In genomic region chrIII:5678935-5679334, ce11 we compare ENCODE assay signal across 2 worm cellular contexts.
TF ChIP-seq lines count a peak whose summit lies in the region.

Gene ska-3, minus strand, starts transcription at chrIII:5679005.
Gene rps-12, plus strand, starts transcription at chrIII:5679298.

TF ChIP-seq in whole organism, L4 larva, 104 proteins besides CTCF, POLR2A, EP300 and RAD21 (continued from another document):
- TF ChIP-seq zfp-3 (GFP tag; conservative IDR thresholded peaks at IDR 0.05; lab: Robert Waterston, UW) = peak; percentile 96
- peak; percentile 94 for TF ChIP-seq spr-1 (tag; optimal IDR thresholded peaks at IDR 0.05; lab: Kevin White, UChicago)
- TF ChIP-seq ceh-20 (GFP tag; IDR thresholded peaks at IDR 0.05; lab: Robert Waterston, UW) = peak; percentile 98
- TF ChIP-seq madf-5 (GFP tag; IDR thresholded peaks at IDR 0.05; lab: Robert Waterston, UW) = peak in 1 of 2 experiments; percentile 42; a peak in 1 of 4 replicates
- TF ChIP-seq F44E2.7 (GFP tag; IDR thresholded peaks at IDR 0.05; lab: Robert Waterston, UW) = no peak
- peak; percentile 99 for TF ChIP-seq mep-1 (tag; optimal IDR thresholded peaks at IDR 0.05; lab: Kevin White, UChicago)
- TF ChIP-seq hif-1 (tag; optimal IDR thresholded peaks at IDR 0.05; lab: Kevin White, UChicago) = peak; percentile 49 to 92
- TF ChIP-seq egl-27 (tag; optimal IDR thresholded peaks at IDR 0.05; lab: Kevin White, UChicago) = no peak
- peak; percentile 95 for TF ChIP-seq ctbp-1 (GFP tag; IDR thresholded peaks at IDR 0.05; lab: Robert Waterston, UW)
- TF ChIP-seq aha-1 (tag; lab: Kevin White, UChicago) = peak; percentile 100
- peak; percentile 95 for TF ChIP-seq tra-1 (GFP tag; IDR thresholded peaks at IDR 0.05; lab: Robert Waterston, UW)
- peak; percentile 99 for TF ChIP-seq fkh-10 (GFP tag; optimal IDR thresholded peaks at IDR 0.05; lab: Kevin White, UChicago)
- peak; percentile 73 for TF ChIP-seq ceh-32 (tag; optimal IDR thresholded peaks at IDR 0.05; lab: Kevin White, UChicago; ENCODE audit: poor library complexity)
- TF ChIP-seq T26A8.4 (GFP tag; IDR thresholded peaks at IDR 0.05; lab: Robert Waterston, UW) = peak; percentile 97
- TF ChIP-seq nhr-77 (tag; optimal IDR thresholded peaks at IDR 0.05; lab: Kevin White, UChicago) = peak; percentile 99
- TF ChIP-seq ceh-62 (tag; optimal IDR thresholded peaks at IDR 0.05; lab: Kevin White, UChicago) = no peak
- peak; percentile 100 for TF ChIP-seq nhr-11 (tag; optimal IDR thresholded peaks at IDR 0.05; lab: Kevin White, UChicago)
- peak; percentile 4 for TF ChIP-seq attf-4 (tag; optimal IDR thresholded peaks at IDR 0.05; lab: Kevin White, UChicago)
- peak; percentile 92 to 98 for TF ChIP-seq lsy-2 (tag; optimal IDR thresholded peaks at IDR 0.05; lab: Kevin White, UChicago)
- TF ChIP-seq ceh-44 (GFP tag; IDR thresholded peaks at IDR 0.05; lab: Robert Waterston, UW) = no peak
- no peak for TF ChIP-seq skn-1 (tag; optimal IDR thresholded peaks at IDR 0.05; lab: Kevin White, UChicago)
- peak; percentile 75; the same call in 1 of the 2 replicates for TF ChIP-seq ZK337.2 (GFP tag; IDR thresholded peaks at IDR 0.05; lab: Robert Waterston, UW)
- TF ChIP-seq nhr-102 (tag; optimal IDR thresholded peaks at IDR 0.05; lab: Kevin White, UChicago) = peak; percentile 96
- peak; percentile 58 for TF ChIP-seq snpc-4 (tag; optimal IDR thresholded peaks at IDR 0.05; lab: Kevin White, UChicago)
- peak; percentile 97 for TF ChIP-seq lin-15B (tag; optimal IDR thresholded peaks at IDR 0.05; lab: Kevin White, UChicago)
- peak; percentile 100 for TF ChIP-seq lin-38 (GFP tag; IDR thresholded peaks at IDR 0.05; lab: Robert Waterston, UW)
- peak; percentile 88 for TF ChIP-seq zip-2 (tag; optimal IDR thresholded peaks at IDR 0.05; lab: Kevin White, UChicago)
- peak; percentile 94 for TF ChIP-seq spr-3 (GFP tag; optimal IDR thresholded peaks at IDR 0.05; lab: Kevin White, UChicago)
- TF ChIP-seq daf-16 (GFP tag; optimal IDR thresholded peaks at IDR 0.05; lab: Kevin White, UChicago) = peak in 1 of 2 experiments; percentile 80
- TF ChIP-seq daf-16 (tag; optimal IDR thresholded peaks at IDR 0.05; lab: Kevin White, UChicago) = peak; percentile 91
- TF ChIP-seq F10B5.3 (tag; optimal IDR thresholded peaks at IDR 0.05; lab: Kevin White, UChicago) = peak; percentile 72
- TF ChIP-seq zag-1 (tag; optimal IDR thresholded peaks at IDR 0.05; lab: Kevin White, UChicago) = peak; percentile 86
- TF ChIP-seq hmg-1.1 (GFP tag; IDR thresholded peaks at IDR 0.05; lab: Robert Waterston, UW) = peak; percentile 98
- TF ChIP-seq zip-11 (GFP tag; IDR thresholded peaks at IDR 0.05; lab: Robert Waterston, UW) = no peak
- TF ChIP-seq nhr-42 (GFP tag; IDR thresholded peaks at IDR 0.05; lab: Robert Waterston, UW) = peak; percentile 96
- TF ChIP-seq daf-19 (GFP tag; conservative IDR thresholded peaks at IDR 0.05; lab: Robert Waterston, UW) = peak; percentile 79; the same call in 1 of the 2 replicates
- TF ChIP-seq ztf-7 (tag; optimal IDR thresholded peaks at IDR 0.05; lab: Kevin White, UChicago) = peak; percentile 93
- TF ChIP-seq jun-1 (tag; optimal IDR thresholded peaks at IDR 0.05; lab: Kevin White, UChicago) = peak; percentile 94
- TF ChIP-seq nhr-76 (tag; optimal IDR thresholded peaks at IDR 0.05; lab: Kevin White, UChicago) = peak; percentile 75
- peak; percentile 89 for TF ChIP-seq lin-29 (GFP tag; IDR thresholded peaks at IDR 0.05; lab: Robert Waterston, UW)
- TF ChIP-seq lin-39 (tag; optimal IDR thresholded peaks at IDR 0.05; lab: Kevin White, UChicago) = no peak
- TF ChIP-seq sdz-12 (GFP tag; optimal IDR thresholded peaks at IDR 0.05; lab: Kevin White, UChicago) = peak; percentile 11
- TF ChIP-seq fos-1 (tag; optimal IDR thresholded peaks at IDR 0.05; lab: Kevin White, UChicago) = peak; percentile 55
- no peak for TF ChIP-seq aly-2 (tag; optimal IDR thresholded peaks at IDR 0.05; lab: Kevin White, UChicago)
- TF ChIP-seq D1046.2 (GFP tag; IDR thresholded peaks at IDR 0.05; lab: Robert Waterston, UW) = peak; percentile 94
- TF ChIP-seq unc-130 (GFP tag; optimal IDR thresholded peaks at IDR 0.05; lab: Kevin White, UChicago) = peak; percentile 89
- TF ChIP-seq nhr-237 (tag; optimal IDR thresholded peaks at IDR 0.05; lab: Kevin White, UChicago) = peak; percentile 67
- peak; percentile 88 for TF ChIP-seq vab-7 (GFP tag; IDR thresholded peaks at IDR 0.05; lab: Robert Waterston, UW)
- TF ChIP-seq lir-3 (tag; optimal IDR thresholded peaks at IDR 0.05; lab: Kevin White, UChicago) = peak; percentile 29
- TF ChIP-seq F26F4.8 (GFP tag; conservative IDR thresholded peaks at IDR 0.05; lab: Robert Waterston, UW) = no peak

TF ChIP-seq in whole organism, late embryonic, 69 proteins besides CTCF, POLR2A, EP300 and RAD21 (continued from another document):
- TF ChIP-seq ceh-45 (GFP tag; IDR thresholded peaks at IDR 0.05; lab: Robert Waterston, UW) = no peak
- peak; percentile 6 for TF ChIP-seq ttx-3 (tag; optimal IDR thresholded peaks at IDR 0.05; lab: Kevin White, UChicago)
- TF ChIP-seq K09A11.1 (tag; optimal IDR thresholded peaks at IDR 0.05; lab: Kevin White, UChicago; ENCODE audit: insufficient read depth) = peak; percentile 52
- TF ChIP-seq sdc-2 (tag; optimal IDR thresholded peaks at IDR 0.05; lab: Kevin White, UChicago) = peak; percentile 28
TF ChIP-seq in whole organism, late embryonic: peak in this region for 37.
